Worm (Caenorhabditis elegans) whole organism, young adult: ENCODE results near the gene enri-2.

Source experiments
- F10E7.11 ChIP-seq: sonication (generic microtip); optimal IDR thresholded peaks from 2 replicates; lab custom pipeline; 2017; ENCODE audit warnings: mild to moderate bottlenecking, missing genetic modification characterization, moderate library complexity, missing compliant biosample characterization
- F55B11.4 ChIP-seq: sonication (generic microtip); optimal IDR thresholded peaks from 2 replicates; lab custom pipeline; 2016; ENCODE audit warnings: missing compliant biosample characterization, missing genetic modification characterization, borderline replicate concordance; ENCODE audit not compliant: insufficient read depth
- F57A8.1 ChIP-seq: fragments of 200-800 bp; sonication (Bioruptor generic); optimal IDR thresholded peaks from 2 replicates; lab custom pipeline; 2018; ENCODE audit warnings: mild to moderate bottlenecking, missing genetic modification characterization, moderate library complexity, missing compliant biosample characterization
- Y53G8AR.9 ChIP-seq: fragments of 200-800 bp; sonication (Bioruptor generic); conservative IDR thresholded peaks from 2 replicates; pipeline ENCODE4 v1.3.6; 2022; ENCODE audit warnings: missing genetic modification reagents, missing genetic modification characterization, missing compliant biosample characterization
- Y56A3A.18 ChIP-seq: fragments of 200-800 bp; sonication (Bioruptor generic); IDR thresholded peaks from 2 replicates; pipeline ENCODE4 v1.3.6; 2022; ENCODE audit warnings: missing genetic modification reagents, missing genetic modification characterization, missing compliant biosample characterization
- ama-1 ChIP-seq, 3 experiments: fragments of 150-350 bp in 1 of 3; sonication (generic microtip) in 2 of 3; optimal IDR thresholded peaks; 2 replicates each; lab custom pipeline; 2014 to 2018; ENCODE audit warnings: missing biosample characterization in 2 of 3, missing genetic modification characterization in 2 of 3, missing genetic modification reagents in 2 of 3
- aptf-3 ChIP-seq: fragments of 200-800 bp; sonication (Bioruptor generic); IDR thresholded peaks from 2 replicates; pipeline ENCODE4 v1.3.6; 2022; ENCODE audit warnings: missing genetic modification characterization, missing compliant biosample characterization
- atf-7 ChIP-seq: sonication (generic microtip); optimal IDR thresholded peaks from 2 replicates; lab custom pipeline; 2017; ENCODE audit warnings: mild to moderate bottlenecking, missing genetic modification characterization, missing compliant biosample characterization
- athp-1 ChIP-seq: sonication (generic microtip); optimal IDR thresholded peaks from 2 replicates; lab custom pipeline; 2017; ENCODE audit warnings: mild to moderate bottlenecking, missing genetic modification characterization, missing compliant biosample characterization
- ccch-3 ChIP-seq: fragments of 200-800 bp; sonication (Bioruptor generic); optimal IDR thresholded peaks from 2 replicates; lab custom pipeline; 2018; ENCODE audit warnings: mild to moderate bottlenecking, missing genetic modification characterization, missing compliant biosample characterization
- cebp-1 ChIP-seq, 2 experiments: fragments of 200-800 bp in 1 of 2; sonication (Bioruptor generic) in 1 of 2; sonication (generic microtip) in 1 of 2; IDR thresholded peaks in 1 of 2; optimal IDR thresholded peaks in 1 of 2; 2 replicates each; pipeline versions ENCODE4 v1.3.6 to Lab custom; 2017 to 2022; ENCODE audit warnings: missing compliant biosample characterization in 2 of 2, missing genetic modification characterization in 2 of 2, mild to moderate bottlenecking in 1 of 2, missing genetic modification reagents in 1 of 2, moderate library complexity in 1 of 2
- ceh-27 ChIP-seq: fragments of 200-800 bp; sonication (Bioruptor generic); optimal IDR thresholded peaks from 2 replicates; lab custom pipeline; 2018; ENCODE audit warnings: mild to moderate bottlenecking, missing genetic modification characterization, moderate library complexity, missing compliant biosample characterization
- dpff-1 ChIP-seq: sonication (generic microtip); optimal IDR thresholded peaks from 2 replicates; lab custom pipeline; 2017; ENCODE audit warnings: mild to moderate bottlenecking, missing genetic modification characterization, missing compliant biosample characterization
- egl-44 ChIP-seq: fragments of 200-800 bp; sonication (Bioruptor generic); IDR thresholded peaks from 2 replicates; pipeline ENCODE4 v1.3.6; 2022; ENCODE audit warnings: missing genetic modification reagents, missing genetic modification characterization, missing compliant biosample characterization
- ets-4 ChIP-seq: fragments of 200-800 bp; sonication (Bioruptor generic); optimal IDR thresholded peaks from 2 replicates; lab custom pipeline; 2018; ENCODE audit warnings: mild to moderate bottlenecking, missing genetic modification characterization, missing compliant biosample characterization
- hlh-12 ChIP-seq: sonication (generic microtip); optimal IDR thresholded peaks from 2 replicates; lab custom pipeline; 2016; ENCODE audit warnings: missing genetic modification characterization, missing compliant biosample characterization
- let-607 ChIP-seq, 2 experiments: fragments of 200-800 bp in 1 of 2; sonication (Bioruptor generic) in 1 of 2; sonication (generic microtip) in 1 of 2; optimal IDR thresholded peaks; 2 replicates each; lab custom pipeline; 2016 to 2018; ENCODE audit warnings: mild to moderate bottlenecking in 2 of 2, missing compliant biosample characterization in 2 of 2, missing genetic modification characterization in 2 of 2, moderate library complexity in 2 of 2, missing genotype in 1 of 2
- lin-35 ChIP-seq, 3 experiments: fragments of 150-350 bp in 2 of 3; sonication (generic microtip) in 1 of 3; optimal IDR thresholded peaks; 2 replicates each; lab custom pipeline; 2014 to 2018; ENCODE audit warnings: missing biosample characterization in 3 of 3, missing genetic modification characterization in 3 of 3, missing genetic modification reagents in 3 of 3
- madf-10 ChIP-seq: sonication (generic microtip); optimal IDR thresholded peaks from 2 replicates; lab custom pipeline; 2016; ENCODE audit warnings: mild to moderate bottlenecking, missing genetic modification characterization, missing compliant biosample characterization
- mcd-1 ChIP-seq: fragments of 200-800 bp; sonication (Bioruptor generic); IDR thresholded peaks from 2 replicates; pipeline ENCODE4 v1.3.6; 2022; ENCODE audit warnings: missing genetic modification reagents, missing genetic modification characterization, missing compliant biosample characterization
- mes-4 ChIP-seq: sonication (generic microtip); optimal IDR thresholded peaks from 2 replicates; lab custom pipeline; 2016; ENCODE audit warnings: missing genotype, missing genetic modification characterization, missing compliant biosample characterization
- mxl-1 ChIP-seq: sonication (generic microtip); optimal IDR thresholded peaks from 2 replicates; lab custom pipeline; 2016; ENCODE audit warnings: missing genetic modification characterization, missing compliant biosample characterization
- nhr-120 ChIP-seq: fragments of 200-800 bp; sonication (Bioruptor generic); IDR thresholded peaks from 2 replicates; pipeline ENCODE4 v1.3.6; 2022; ENCODE audit warnings: missing genetic modification characterization, missing compliant biosample characterization
- nhr-179 ChIP-seq: sonication (generic microtip); optimal IDR thresholded peaks from 2 replicates; lab custom pipeline; 2016; ENCODE audit warnings: mild to moderate bottlenecking, missing genetic modification characterization, missing compliant biosample characterization
- nhr-80 ChIP-seq: sonication (generic microtip); optimal IDR thresholded peaks from 2 replicates; lab custom pipeline; 2016; ENCODE audit warnings: missing genetic modification characterization, missing compliant biosample characterization
- nhr-90 ChIP-seq: sonication (generic microtip); optimal IDR thresholded peaks from 2 replicates; lab custom pipeline; 2016; ENCODE audit warnings: missing genotype, mild to moderate bottlenecking, missing genetic modification characterization, missing compliant biosample characterization
- pha-4 ChIP-seq: fragments of 150-350 bp; sonication (generic microtip); optimal IDR thresholded peaks from 2 replicates; lab custom pipeline; 2014; ENCODE audit warnings: missing biosample characterization, missing genetic modification reagents, missing genetic modification characterization
- sea-2 ChIP-seq: fragments of 200-800 bp; sonication (Bioruptor generic); IDR thresholded peaks from 2 replicates; pipeline ENCODE4 v1.3.6; 2022; ENCODE audit warnings: missing genetic modification characterization, missing compliant biosample characterization
- snpc-1.3 ChIP-seq: sonication (generic microtip); optimal IDR thresholded peaks from 2 replicates; lab custom pipeline; 2017; ENCODE audit warnings: missing genetic modification characterization, mild to moderate bottlenecking, missing compliant biosample characterization, antibody characterized with exemption, moderate library complexity, missing genotype, missing genetic modification reagents; ENCODE audit not compliant: insufficient read depth
- snpc-4 ChIP-seq, 5 experiments: fragments of 150-350 bp in 1 of 5; sonication (generic microtip) in 4 of 5; optimal IDR thresholded peaks; 2 replicates each; lab custom pipeline; 2014 to 2018; ENCODE audit warnings: missing genetic modification characterization in 5 of 5, missing biosample characterization in 3 of 5, antibody characterized with exemption in 2 of 5, mild to moderate bottlenecking in 2 of 5, missing compliant biosample characterization in 2 of 5, missing genotype in 2 of 5, moderate library complexity in 2 of 5, missing genetic modification reagents in 1 of 5
- tbp1 ChIP-seq: fragments of 200-800 bp; sonication (Bioruptor generic); optimal IDR thresholded peaks from 2 replicates; lab custom pipeline; 2018; ENCODE audit warnings: mild to moderate bottlenecking, missing genetic modification characterization, missing compliant biosample characterization
- ztf-22 ChIP-seq: fragments of 200-800 bp; sonication (Bioruptor generic); optimal IDR thresholded peaks from 2 replicates; lab custom pipeline; 2018; ENCODE audit warnings: mild to moderate bottlenecking, missing genetic modification characterization, moderate library complexity, missing compliant biosample characterization
- ztf-28 ChIP-seq: fragments of 200-800 bp; sonication (Bioruptor generic); IDR thresholded peaks from 2 replicates; pipeline ENCODE4 v1.3.6; 2022; ENCODE audit warnings: missing genetic modification reagents, missing genetic modification characterization, missing compliant biosample characterization

The enri-2 gene

ce11 chrX:14539468-14539867 is 6.2 kb upstream of the enri-2 start:
- TF ChIP-seq atf-7 (peak; percentile 46), snpc-1.3 (tag; lab: Kevin White, UChicago) (no peak), let-607 (tag; optimal IDR thresholded peaks at IDR 0.05; lab: Kevin White, UChicago) (peak; percentile 26 to 67), pha-4 (tag; lab: Kevin White, UChicago) (peak; percentile 27), athp-1 (tag; lab: Kevin White, UChicago) (no peak), mes-4 (tag; lab: Kevin White, UChicago) (no peak), ztf-22 (GFP tag; lab: Kevin White, UChicago) (peak; percentile 37), ztf-28 (GFP tag; lab: Robert Waterston, UW) (no peak), madf-10 (tag; lab: Kevin White, UChicago) (peak; percentile 28), sea-2 (GFP tag; lab: Robert Waterston, UW) (no peak), F10E7.11 (tag; lab: Kevin White, UChicago) (no peak), ets-4 (GFP tag; lab: Kevin White, UChicago) (peak; percentile 10), cebp-1 (GFP tag; IDR thresholded peaks at IDR 0.05; lab: Robert Waterston, UW) (peak; percentile 16; the same call in 1 of the 2 replicates), cebp-1 (tag; optimal IDR thresholded peaks at IDR 0.05; lab: Kevin White, UChicago) (no peak), snpc-4 (GFP tag; optimal IDR thresholded peaks at IDR 0.05; lab: Kevin White, UChicago) (no peak), snpc-4 (tag; optimal IDR thresholded peaks at IDR 0.05; lab: Kevin White, UChicago) (peak in 1 of 4 experiments; percentile 31), egl-44 (GFP tag; lab: Robert Waterston, UW) (0 out of 2 replicates have a peak, but pooled peaks have one; percentile 20), tbp1 (peak; percentile 1), nhr-80 (tag; lab: Kevin White, UChicago) (peak; percentile 90)

ce11 chrX:14541992-14542391 is 3.7 kb upstream of the enri-2 start, which contains the start of gene fbxa-81:
Gene fbxa-81, minus strand, starts transcription at chrX:14542092.
- TF ChIP-seq nhr-90 (tag; lab: Kevin White, UChicago) (no peak), mxl-1 (tag; lab: Kevin White, UChicago) (no peak), sea-2 (GFP tag; lab: Robert Waterston, UW) (no peak), cebp-1 (GFP tag; IDR thresholded peaks at IDR 0.05; lab: Robert Waterston, UW) (no peak), cebp-1 (tag; optimal IDR thresholded peaks at IDR 0.05; lab: Kevin White, UChicago) (no peak), pha-4 (tag; lab: Kevin White, UChicago) (no peak), dpff-1 (no peak), madf-10 (tag; lab: Kevin White, UChicago) (no peak), ama-1 (optimal IDR thresholded peaks at IDR 0.05; lab: Kevin White, UChicago) (no peak), ama-1 (GFP tag; optimal IDR thresholded peaks at IDR 0.05; lab: Kevin White, UChicago) (no peak), aptf-3 (no peak), F55B11.4 (tag; lab: Kevin White, UChicago) (no peak), Y56A3A.18 (GFP tag; lab: Robert Waterston, UW) (no peak), ets-4 (GFP tag; lab: Kevin White, UChicago) (no peak)

DNA sequence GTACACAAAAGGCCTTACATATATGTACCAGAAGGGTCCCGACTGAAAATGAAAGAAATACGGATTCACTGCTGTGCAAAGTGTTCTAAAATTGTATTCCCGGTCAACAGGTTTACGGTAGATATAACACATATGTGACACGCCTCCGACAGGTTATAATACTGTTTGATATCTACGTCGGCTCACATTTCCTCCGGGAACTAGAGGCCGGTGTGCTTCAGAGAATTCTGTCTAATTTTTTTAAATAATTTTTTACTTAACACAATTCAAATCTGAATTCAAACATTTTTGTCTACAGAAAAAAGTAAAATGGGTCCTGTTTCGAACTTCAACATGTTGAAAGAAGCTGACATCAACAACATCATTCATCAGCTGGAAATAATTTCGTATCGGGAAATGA is 2.4 kb upstream of the enri-2 start, which contains the start of gene T24C2.3:
Gene T24C2.3, plus strand, starts transcription at position 301 of the 400 bp plus-strand sequence.
- TF ChIP-seq F57A8.1 (GFP tag; lab: Kevin White, UChicago) (no peak), ccch-3 (GFP tag; lab: Kevin White, UChicago) (no peak), hlh-12 (no peak), Y53G8AR.9 (GFP tag; lab: Robert Waterston, UW) (no peak), lin-35 (GFP tag; optimal IDR thresholded peaks at IDR 0.05; lab: Kevin White, UChicago) (no peak)

DNA sequence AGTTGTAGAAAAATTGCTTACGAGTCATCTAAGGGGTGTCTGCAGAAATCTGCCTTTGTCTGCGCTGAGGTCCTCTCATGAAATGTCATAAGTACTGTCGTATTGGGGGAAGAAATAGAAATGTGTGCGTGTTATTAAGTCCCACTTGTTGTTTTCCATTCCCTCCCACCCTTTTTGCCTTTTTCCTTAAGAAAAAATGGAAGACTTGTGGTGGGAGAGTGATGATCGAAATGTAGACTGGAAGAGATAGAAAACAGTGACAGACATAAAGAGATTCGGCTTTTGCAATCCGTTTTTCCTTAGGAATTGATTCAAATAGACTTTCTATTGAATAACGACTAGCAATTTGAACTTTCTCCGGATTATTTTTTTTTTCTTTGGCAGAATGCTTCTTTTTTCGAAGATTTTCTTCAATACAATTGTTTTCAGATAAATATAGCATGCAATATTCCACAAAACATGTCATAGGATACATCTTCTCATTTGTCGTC is 4.1 kb downstream of the enri-2 start, which contains the start of gene ram-5:
Gene ram-5, plus strand, starts transcription at position 441 of the 491 bp plus-strand sequence.
- TF ChIP-seq nhr-179 (tag; lab: Kevin White, UChicago): no peak
- TF ChIP-seq ceh-27 (GFP tag; lab: Kevin White, UChicago): peak; percentile 16
- TF ChIP-seq nhr-120: no peak
- no peak for TF ChIP-seq mcd-1
